Worm (Caenorhabditis elegans) whole organism, late embryonic: ENCODE results near the gene oig-2.

Source experiments
- ets-4 ChIP-seq: sonication (generic microtip); optimal IDR thresholded peaks from 2 replicates; lab custom pipeline; 2016; ENCODE audit warnings: missing genetic modification characterization, missing compliant biosample characterization
- nfya-1 ChIP-seq: sonication (generic microtip); optimal IDR thresholded peaks from 2 replicates; lab custom pipeline; 2017; ENCODE audit warnings: missing genetic modification characterization, mild to moderate bottlenecking, missing compliant biosample characterization, antibody characterized with exemption, moderate library complexity
- pqm-1 ChIP-seq: sonication (generic microtip); optimal IDR thresholded peaks from 2 replicates; lab custom pipeline; 2016; ENCODE audit warnings: missing genetic modification characterization, missing compliant biosample characterization

- TF ChIP-seq ets-4, result no peak
- no peak for TF ChIP-seq pqm-1 (tag; lab: Kevin White, UChicago)
- TF ChIP-seq nfya-1, result no peak
Measured at ce11 chrII:12961293-12961692, 46.7 kb downstream of the oig-2 start.
